Fruit fly (Drosophila melanogaster) whole organism, embryonic: ENCODE data around the gene Tasp1.

Experiments used
- CG10209 ChIP-seq: fragments of 200-800 bp; sonication (Bioruptor generic); optimal IDR thresholded peaks from 3 replicates; lab custom pipeline; 2017; ENCODE audit warnings: missing biosample characterization, mild to moderate bottlenecking, missing genetic modification characterization, missing genetic modification reagents
- CG1024 ChIP-seq: fragments of 200-800 bp; sonication (Bioruptor generic); IDR thresholded peaks from 2 replicates; pipeline ENCODE4 v1.3.6; 2022; ENCODE audit warnings: missing biosample characterization, missing genetic modification characterization
- CG10462 ChIP-seq: fragments of 200-800 bp; sonication (Bioruptor generic); optimal IDR thresholded peaks from 2 replicates; lab custom pipeline; 2016; ENCODE audit warnings: missing biosample characterization, missing genetic modification characterization
- CG11398 ChIP-seq: fragments of 200-800 bp; sonication (Bioruptor generic); optimal IDR thresholded peaks from 2 replicates; lab custom pipeline; 2016; ENCODE audit warnings: missing biosample characterization, missing genetic modification characterization
- CG13894 ChIP-seq: fragments of 200-800 bp; sonication (Bioruptor generic); optimal IDR thresholded peaks from 3 replicates; lab custom pipeline; 2018; ENCODE audit warnings: missing biosample characterization, mild to moderate bottlenecking, missing genetic modification characterization, moderate library complexity
- CG14441 ChIP-seq: fragments of 200-800 bp; sonication (Bioruptor generic); IDR thresholded peaks from 2 replicates; pipeline ENCODE4 v1.3.6; 2022; ENCODE audit warnings: missing biosample characterization, missing genetic modification characterization
- CG14710 ChIP-seq: fragments of 200-800 bp; sonication (Bioruptor generic); optimal IDR thresholded peaks from 3 replicates; lab custom pipeline; 2019; ENCODE audit warnings: missing biosample characterization, mild to moderate bottlenecking, missing genetic modification characterization, moderate library complexity
- CG17361 ChIP-seq: fragments of 200-800 bp; sonication (Bioruptor generic); IDR thresholded peaks from 3 replicates; pipeline ENCODE4 v1.3.6; 2022; ENCODE audit warnings: missing biosample characterization, missing genetic modification characterization
- CG17829 ChIP-seq: fragments of 200-800 bp; optimal IDR thresholded peaks from 2 replicates; lab custom pipeline; 2019; ENCODE audit warnings: missing biosample characterization, mild to moderate bottlenecking, missing genetic modification characterization, moderate library complexity
- CG31388 ChIP-seq: fragments of 200-800 bp; sonication (Bioruptor generic); optimal IDR thresholded peaks from 2 replicates; lab custom pipeline; 2016; ENCODE audit warnings: missing biosample characterization, missing genetic modification characterization
- CG32767 ChIP-seq: fragments of 200-800 bp; sonication (Bioruptor generic); IDR thresholded peaks from 2 replicates; pipeline ENCODE4 v1.3.6; 2022; ENCODE audit warnings: missing biosample characterization, missing genetic modification characterization
- CG7271 ChIP-seq: fragments of 200-800 bp; sonication (Bioruptor generic); optimal IDR thresholded peaks from 2 replicates; lab custom pipeline; 2018; ENCODE audit warnings: missing biosample characterization, mild to moderate bottlenecking, missing genetic modification characterization, moderate library complexity
- CG7556 ChIP-seq: fragments of 200-800 bp; sonication (Bioruptor generic); optimal IDR thresholded peaks from 2 replicates; lab custom pipeline; 2017; ENCODE audit warnings: missing biosample characterization, mild to moderate bottlenecking, missing genetic modification characterization
- CG7786 ChIP-seq: fragments of 200-800 bp; sonication (Bioruptor generic); optimal IDR thresholded peaks from 2 replicates; lab custom pipeline; 2016; ENCODE audit warnings: missing biosample characterization, missing genetic modification characterization
- CG7963 ChIP-seq: fragments of 200-800 bp; sonication (Bioruptor generic); IDR thresholded peaks from 3 replicates; pipeline ENCODE4 v1.3.6; 2022; ENCODE audit warnings: missing biosample characterization, missing genetic modification characterization; ENCODE audit not compliant: partially characterized antibody
- CG8089 ChIP-seq: fragments of 200-800 bp; sonication (Bioruptor generic); optimal IDR thresholded peaks from 3 replicates; lab custom pipeline; 2016; ENCODE audit warnings: missing biosample characterization, missing genetic modification characterization
- CG8944 ChIP-seq: fragments of 200-800 bp; sonication (Bioruptor generic); optimal IDR thresholded peaks from 3 replicates; lab custom pipeline; 2016; ENCODE audit warnings: missing biosample characterization, missing genetic modification characterization
- CHES-1-like ChIP-seq: fragments of 200-800 bp; sonication (Bioruptor generic); optimal IDR thresholded peaks from 2 replicates; lab custom pipeline; 2016; ENCODE audit warnings: missing biosample characterization, missing genetic modification characterization
- D19B ChIP-seq: fragments of 200-800 bp; sonication (Bioruptor generic); optimal IDR thresholded peaks from 2 replicates; lab custom pipeline; 2017; ENCODE audit warnings: missing biosample characterization, mild to moderate bottlenecking, missing genetic modification characterization
- Dbx ChIP-seq: fragments of 200-800 bp; sonication (Bioruptor generic); IDR thresholded peaks from 3 replicates; pipeline ENCODE4 v1.3.6; 2022; ENCODE audit warnings: missing biosample characterization, missing genetic modification characterization
- Drgx ChIP-seq: fragments of 200-800 bp; sonication (Bioruptor generic); IDR thresholded peaks from 2 replicates; pipeline ENCODE4 v1.3.6; 2022; ENCODE audit warnings: missing biosample characterization, missing genetic modification characterization
- Ets65A ChIP-seq: fragments of 200-800 bp; sonication (Bioruptor generic); peaks from one replicate; lab custom pipeline; 2016; ENCODE audit warnings: missing biosample characterization, missing genetic modification characterization
- Ets97D ChIP-seq: fragments of 200-800 bp; sonication (Bioruptor generic); optimal IDR thresholded peaks from 3 replicates; lab custom pipeline; 2016; ENCODE audit warnings: missing biosample characterization, missing genetic modification characterization
- HmgD ChIP-seq: fragments of 200-800 bp; sonication (Bioruptor generic); optimal IDR thresholded peaks from 3 replicates; lab custom pipeline; 2016; ENCODE audit warnings: missing biosample characterization, missing genetic modification characterization
- Kr ChIP-seq: fragments of 200-800 bp; sonication (Bioruptor generic); optimal IDR thresholded peaks from 2 replicates; lab custom pipeline; 2017; ENCODE audit warnings: missing biosample characterization, mild to moderate bottlenecking, missing genetic modification characterization
- Nf-YA ChIP-seq: fragments of 200-800 bp; sonication (Bioruptor generic); IDR thresholded peaks from 2 replicates; pipeline ENCODE4 v1.3.6; 2022; ENCODE audit warnings: missing biosample characterization, missing genetic modification characterization
- Poxn ChIP-seq: fragments of 200-800 bp; sonication (Bioruptor generic); IDR thresholded peaks from 2 replicates; pipeline ENCODE4 v1.3.6; 2022; ENCODE audit warnings: missing biosample characterization, missing genetic modification characterization
- Side ChIP-seq: fragments of 200-800 bp; sonication (Bioruptor generic); optimal IDR thresholded peaks from 2 replicates; lab custom pipeline; 2016; ENCODE audit warnings: missing biosample characterization, missing genetic modification characterization
- Sox102F ChIP-seq: fragments of 200-800 bp; sonication (Bioruptor generic); optimal IDR thresholded peaks from 2 replicates; lab custom pipeline; 2018; ENCODE audit warnings: missing biosample characterization, mild to moderate bottlenecking, missing genetic modification characterization, moderate library complexity
- Spps ChIP-seq: fragments of 200-800 bp; sonication (Bioruptor generic); optimal IDR thresholded peaks from 2 replicates; lab custom pipeline; 2018; ENCODE audit warnings: missing biosample characterization, mild to moderate bottlenecking, missing genetic modification characterization
- Ssrp ChIP-seq: fragments of 200-800 bp; sonication (Bioruptor generic); optimal IDR thresholded peaks from 2 replicates; lab custom pipeline; 2018; ENCODE audit warnings: missing biosample characterization, mild to moderate bottlenecking, missing genetic modification characterization, moderate library complexity
- Stat92E ChIP-seq, 3 experiments: fragments of >200 bp in 2 of 3; fragments of 200-800 bp in 1 of 3; sonication (Bioruptor generic) in 1 of 3; optimal IDR thresholded peaks; 2 replicates each; lab custom pipeline; 2017 to 2019; ENCODE audit warnings: missing biosample characterization in 3 of 3, missing genetic modification characterization in 3 of 3, mild to moderate bottlenecking in 1 of 3, moderate library complexity in 1 of 3
- Xbp1 ChIP-seq: fragments of 200-800 bp; sonication (Bioruptor generic); optimal IDR thresholded peaks from 3 replicates; lab custom pipeline; 2016; ENCODE audit warnings: missing biosample characterization, mild to moderate bottlenecking, missing genetic modification characterization
- ap ChIP-seq: fragments of 200-800 bp; sonication (Bioruptor generic); IDR thresholded peaks from 2 replicates; pipeline ENCODE4 v1.3.6; 2022; ENCODE audit warnings: missing biosample characterization, missing genetic modification characterization
- bab2 ChIP-seq: fragments of 200-800 bp; sonication (Bioruptor generic); optimal IDR thresholded peaks from 2 replicates; lab custom pipeline; 2016; ENCODE audit warnings: missing biosample characterization, missing genetic modification characterization
- bowl ChIP-seq: fragments of 200-800 bp; sonication (Bioruptor generic); IDR thresholded peaks from 2 replicates; pipeline ENCODE4 v1.3.6; 2022; ENCODE audit warnings: missing biosample characterization, missing genetic modification characterization
- chif ChIP-seq, 2 experiments: fragments of 200-800 bp; sonication (Bioruptor generic); optimal IDR thresholded peaks; 3 replicates each; lab custom pipeline; 2016; ENCODE audit warnings: missing biosample characterization in 2 of 2, missing genetic modification characterization in 2 of 2
- ems ChIP-seq: fragments of 200-800 bp; sonication (Bioruptor generic); optimal IDR thresholded peaks from 3 replicates; lab custom pipeline; 2016; ENCODE audit warnings: missing biosample characterization, missing genetic modification characterization
- fd64A ChIP-seq: fragments of 200-800 bp; sonication (Bioruptor generic); optimal IDR thresholded peaks from 3 replicates; lab custom pipeline; 2018; ENCODE audit warnings: missing biosample characterization, mild to moderate bottlenecking, missing genetic modification characterization
- gfzf ChIP-seq: fragments of 200-800 bp; sonication (Bioruptor generic); optimal IDR thresholded peaks from 2 replicates; lab custom pipeline; 2016; ENCODE audit warnings: missing biosample characterization, mild to moderate bottlenecking, missing genetic modification characterization, moderate library complexity
- gsb ChIP-seq: fragments of 200-800 bp; sonication (Bioruptor generic); IDR thresholded peaks from 2 replicates; pipeline ENCODE4 v1.3.6; 2022; ENCODE audit warnings: missing biosample characterization, missing genetic modification characterization
- lov ChIP-seq, 2 experiments: fragments of 200-800 bp in 1 of 2; fragments of >200 bp in 1 of 2; sonication (Bioruptor generic) in 1 of 2; IDR thresholded peaks in 1 of 2; optimal IDR thresholded peaks in 1 of 2; 2 replicates in 1 of 2; 3 replicates in 1 of 2; pipeline versions ENCODE4 v1.3.6 to Lab custom; 2017 to 2022; ENCODE audit warnings: missing biosample characterization in 1 of 2, missing genetic modification characterization in 1 of 2
- p53 ChIP-seq: fragments of 200-800 bp; sonication (Bioruptor generic); optimal IDR thresholded peaks from 2 replicates; lab custom pipeline; 2016; ENCODE audit warnings: missing biosample characterization, missing genetic modification characterization
- phol ChIP-seq: fragments of 200-800 bp; sonication (Bioruptor generic); optimal IDR thresholded peaks from 3 replicates; lab custom pipeline; 2018; ENCODE audit warnings: missing biosample characterization, mild to moderate bottlenecking, missing genetic modification characterization, moderate library complexity
- schlank ChIP-seq: fragments of 200-800 bp; sonication (Bioruptor generic); optimal IDR thresholded peaks from 2 replicates; lab custom pipeline; 2018; ENCODE audit warnings: missing biosample characterization, mild to moderate bottlenecking, missing genetic modification characterization
- sima ChIP-seq: fragments of 200-800 bp; sonication (Bioruptor generic); optimal IDR thresholded peaks from 2 replicates; lab custom pipeline; 2016; ENCODE audit warnings: missing biosample characterization, missing genetic modification characterization
- sisA ChIP-seq: fragments of 200-800 bp; sonication (Bioruptor generic); IDR thresholded peaks from 2 replicates; pipeline ENCODE4 v1.3.6; 2022; ENCODE audit warnings: missing biosample characterization, missing genetic modification characterization
- slou ChIP-seq: fragments of 200-800 bp; sonication (Bioruptor generic); optimal IDR thresholded peaks from 3 replicates; lab custom pipeline; 2016; ENCODE audit warnings: missing biosample characterization, missing genetic modification characterization
- tna ChIP-seq: fragments of 200-800 bp; sonication (Bioruptor generic); IDR thresholded peaks from 2 replicates; pipeline ENCODE4 v1.3.6; 2022; ENCODE audit warnings: missing biosample characterization, missing genetic modification characterization; ENCODE audit not compliant: partially characterized antibody
- twi ChIP-seq: fragments of 200-800 bp; optimal IDR thresholded peaks from 2 replicates; lab custom pipeline; 2019; ENCODE audit warnings: missing biosample characterization, mild to moderate bottlenecking, missing genetic modification characterization, moderate library complexity

Gene Tasp1

dm6 chr3L:16128481-16128972, 41.2 kb upstream of the Tasp1 start, which contains the start of gene Pgm1 (continued):
- TF ChIP-seq sima, result peak; percentile 70
- no peak for TF ChIP-seq gfzf (GFP tag; lab: Kevin White, UChicago)
- TF ChIP-seq tna (GFP tag; lab: Robert Waterston, UW), result no peak
- peak; percentile 68 for TF ChIP-seq CG10462 (GFP tag; lab: Kevin White, UChicago)
- TF ChIP-seq Kr (GFP tag; lab: Kevin White, UChicago), result no peak
- TF ChIP-seq Xbp1 (GFP tag; lab: Kevin White, UChicago), result peak; percentile 86
- TF ChIP-seq Ets97D, result peak; percentile 58
- peak; percentile 94 for TF ChIP-seq Side (GFP tag; lab: Kevin White, UChicago)
- TF ChIP-seq CG11398 (GFP tag; lab: Kevin White, UChicago), result peak; percentile 87
- peak; percentile 71 for TF ChIP-seq CG17361 (GFP tag; lab: Robert Waterston, UW)
- TF ChIP-seq CG1024, result peak; percentile 46; the same call in 1 of the 2 replicates
- TF ChIP-seq Ets65A, result peak; percentile 98
- peak; percentile 69 for TF ChIP-seq fd64A (GFP tag; lab: Kevin White, UChicago)
- TF ChIP-seq chif (GFP tag; optimal IDR thresholded peaks at IDR 0.05; lab: Kevin White, UChicago), result peak; percentile 88 to 90
- TF ChIP-seq p53 (GFP tag; lab: Kevin White, UChicago), result peak; percentile 89
- peak; percentile 74 for TF ChIP-seq D19B (GFP tag; lab: Kevin White, UChicago)
- no peak for TF ChIP-seq CG7271
- TF ChIP-seq Sox102F (GFP tag; lab: Kevin White, UChicago), result no peak
- no peak for TF ChIP-seq Poxn
- TF ChIP-seq twi (tag; lab: Kevin White, UChicago), result no peak
- peak; percentile 45 for TF ChIP-seq CG14710
- TF ChIP-seq CG14441, result peak; percentile 78
- peak; percentile 81 for TF ChIP-seq ap
- peak; percentile 80 for TF ChIP-seq CG8089 (GFP tag; lab: Kevin White, UChicago)
- TF ChIP-seq slou (GFP tag; lab: Kevin White, UChicago), result peak; percentile 48
- TF ChIP-seq HmgD (GFP tag; lab: Kevin White, UChicago), result peak; percentile 95
- TF ChIP-seq gsb (GFP tag; lab: Robert Waterston, UW), result peak; percentile 50; the same call in 1 of the 2 replicates
- TF ChIP-seq ems (GFP tag; lab: Kevin White, UChicago), result peak; percentile 92
- peak; percentile 74 for TF ChIP-seq CG7556
- peak; percentile 93 for TF ChIP-seq CG8944 (GFP tag; lab: Kevin White, UChicago)
- TF ChIP-seq bab2 (GFP tag; lab: Kevin White, UChicago), result peak; percentile 91
- TF ChIP-seq Spps (tag; lab: Kevin White, UChicago), result peak; percentile 70
- TF ChIP-seq sisA, result peak; percentile 74
- TF ChIP-seq CHES-1-like, result peak; percentile 95
- TF ChIP-seq CG31388, result peak; percentile 51
- peak; percentile 82 for TF ChIP-seq Drgx
- peak; percentile 78 for TF ChIP-seq CG10209
- TF ChIP-seq Nf-YA (GFP tag; lab: Robert Waterston, UW), result peak; percentile 54; the same call in 1 of the 2 replicates
- peak; percentile 52 for TF ChIP-seq Dbx (GFP tag; lab: Robert Waterston, UW)
- no peak for TF ChIP-seq CG13894 (tag; lab: Kevin White, UChicago)
- peak; percentile 65 for TF ChIP-seq Ssrp (tag; lab: Kevin White, UChicago)
- TF ChIP-seq CG32767, result peak; percentile 46
- peak in 1 of 3 experiments; percentile 87 for TF ChIP-seq Stat92E (GFP tag; optimal IDR thresholded peaks at IDR 0.05; lab: Kevin White, UChicago)
- TF ChIP-seq bowl, result no peak
- TF ChIP-seq CG7786 (GFP tag; lab: Kevin White, UChicago), result peak; percentile 92
- TF ChIP-seq schlank (tag; lab: Kevin White, UChicago), result peak; percentile 81
- no peak for TF ChIP-seq CG7963 (GFP tag; lab: Robert Waterston, UW)
- peak; percentile 80 for TF ChIP-seq CG17829 (tag; lab: Kevin White, UChicago)
- no peak for TF ChIP-seq lov (optimal IDR thresholded peaks at IDR 0.05; lab: Kevin White, UChicago)
- TF ChIP-seq lov (GFP tag; IDR thresholded peaks at IDR 0.05; lab: Robert Waterston, UW), result 0 out of 3 replicates have a peak, but pooled peaks have one; percentile 38
- peak; percentile 79 for TF ChIP-seq phol (tag; lab: Kevin White, UChicago)
